Fruit fly (Drosophila melanogaster) whole organism, embryonic: ENCODE measurements around the gene CG2076.

Source experiments
- Bteb2 ChIP-seq: fragments of 200-800 bp; sonication (Bioruptor generic); optimal IDR thresholded peaks from 2 replicates; lab custom pipeline; 2016; ENCODE audit warnings: missing biosample characterization, missing genetic modification characterization
- CG12659 ChIP-seq: fragments of 200-800 bp; sonication (Bioruptor generic); optimal IDR thresholded peaks from 3 replicates; lab custom pipeline; 2017; ENCODE audit warnings: mild to moderate bottlenecking, missing biosample characterization, missing genetic modification reagents, missing genetic modification characterization
- CG13287 ChIP-seq: fragments of 200-800 bp; sonication (Bioruptor generic); IDR thresholded peaks from 2 replicates; pipeline ENCODE4 v1.3.6; 2022; ENCODE audit warnings: missing biosample characterization, missing genetic modification characterization; ENCODE audit not compliant: partially characterized antibody
- CG14441 ChIP-seq: fragments of 200-800 bp; sonication (Bioruptor generic); IDR thresholded peaks from 2 replicates; pipeline ENCODE4 v1.3.6; 2022; ENCODE audit warnings: missing biosample characterization, missing genetic modification characterization
- CG15514 ChIP-seq: fragments of 200-800 bp; sonication (Bioruptor generic); optimal IDR thresholded peaks from 3 replicates; lab custom pipeline; 2017; ENCODE audit warnings: missing biosample characterization, missing genetic modification characterization, mild to moderate bottlenecking, moderate library complexity, missing genetic modification reagents
- CG16813 ChIP-seq: fragments of 200-800 bp; sonication (Bioruptor generic); IDR thresholded peaks from 3 replicates; pipeline ENCODE4 v1.3.6; 2022; ENCODE audit warnings: missing biosample characterization, missing genetic modification characterization; ENCODE audit not compliant: partially characterized antibody
- CG17328 ChIP-seq: fragments of 200-800 bp; sonication (Bioruptor generic); IDR thresholded peaks from 2 replicates; pipeline ENCODE4 v1.3.6; 2022; ENCODE audit warnings: missing biosample characterization, missing genetic modification characterization
- CG17829 ChIP-seq: fragments of 200-800 bp; optimal IDR thresholded peaks from 2 replicates; lab custom pipeline; 2019; ENCODE audit warnings: missing biosample characterization, mild to moderate bottlenecking, missing genetic modification characterization, moderate library complexity
- CG18619 ChIP-seq: fragments of 200-800 bp; sonication (Bioruptor generic); optimal IDR thresholded peaks from 3 replicates; lab custom pipeline; 2017; ENCODE audit warnings: missing biosample characterization, mild to moderate bottlenecking, missing genetic modification characterization
- CG2120 ChIP-seq: fragments of 200-800 bp; sonication (Bioruptor generic); optimal IDR thresholded peaks from 3 replicates; lab custom pipeline; 2016; ENCODE audit warnings: missing biosample characterization, missing genetic modification characterization
- CG2712 ChIP-seq: fragments of 200-800 bp; optimal IDR thresholded peaks from 3 replicates; lab custom pipeline; 2019; ENCODE audit warnings: missing biosample characterization, mild to moderate bottlenecking, missing genetic modification characterization, moderate library complexity
- CG31365 ChIP-seq: fragments of 200-800 bp; sonication (Bioruptor generic); optimal IDR thresholded peaks from 2 replicates; lab custom pipeline; 2018; ENCODE audit warnings: missing biosample characterization, mild to moderate bottlenecking, missing genetic modification characterization
- CG3838 ChIP-seq: fragments of 200-800 bp; sonication (Bioruptor generic); optimal IDR thresholded peaks from 3 replicates; lab custom pipeline; 2016; ENCODE audit warnings: missing biosample characterization, missing genetic modification characterization
- CG3847 ChIP-seq: fragments of 200-800 bp; sonication (Bioruptor generic); IDR thresholded peaks from 2 replicates; pipeline ENCODE4 v1.3.6; 2022; ENCODE audit warnings: missing biosample characterization, missing genetic modification characterization
- CG6654 ChIP-seq: fragments of 200-800 bp; sonication (Bioruptor generic); optimal IDR thresholded peaks from 2 replicates; lab custom pipeline; 2017; ENCODE audit warnings: missing biosample characterization, mild to moderate bottlenecking, missing genetic modification characterization
- CG9932 ChIP-seq: fragments of 200-800 bp; sonication (Bioruptor generic); IDR thresholded peaks from 2 replicates; pipeline ENCODE4 v1.3.6; 2022; ENCODE audit warnings: missing biosample characterization, missing genetic modification characterization
- D19B ChIP-seq: fragments of 200-800 bp; sonication (Bioruptor generic); optimal IDR thresholded peaks from 2 replicates; lab custom pipeline; 2017; ENCODE audit warnings: missing biosample characterization, mild to moderate bottlenecking, missing genetic modification characterization
- Dfd ChIP-seq, 2 experiments: fragments of >200 bp; optimal IDR thresholded peaks; 2 replicates each; lab custom pipeline; 2017; ENCODE audit warnings: missing biosample characterization in 2 of 2, missing genetic modification characterization in 2 of 2
- GATAe ChIP-seq: fragments of 200-800 bp; sonication (Bioruptor generic); conservative IDR thresholded peaks from 2 replicates; pipeline ENCODE4 v1.3.6; 2022; ENCODE audit warnings: missing biosample characterization, missing genetic modification characterization
- HLH54F ChIP-seq: fragments of 200-800 bp; sonication (Bioruptor generic); optimal IDR thresholded peaks from 3 replicates; lab custom pipeline; 2016; ENCODE audit warnings: missing biosample characterization, missing genetic modification characterization
- Hmr ChIP-seq: fragments of 200-800 bp; sonication (Bioruptor generic); optimal IDR thresholded peaks from 3 replicates; lab custom pipeline; 2017; ENCODE audit warnings: mild to moderate bottlenecking, missing biosample characterization, missing genetic modification reagents, missing genetic modification characterization
- Lpt ChIP-seq: fragments of >200 bp; optimal IDR thresholded peaks from 2 replicates; lab custom pipeline; 2018; ENCODE audit warnings: missing biosample characterization, missing genetic modification characterization
- MTF-1 ChIP-seq: fragments of 200-800 bp; sonication (Bioruptor generic); optimal IDR thresholded peaks from 2 replicates; lab custom pipeline; 2018; ENCODE audit warnings: missing biosample characterization, mild to moderate bottlenecking, missing genetic modification characterization, borderline replicate concordance
- Usf ChIP-seq: fragments of 200-800 bp; sonication (Bioruptor generic); optimal IDR thresholded peaks from 2 replicates; lab custom pipeline; 2017; ENCODE audit warnings: missing genotype, missing biosample characterization, missing genetic modification characterization
- bab2 ChIP-seq: fragments of 200-800 bp; sonication (Bioruptor generic); optimal IDR thresholded peaks from 2 replicates; lab custom pipeline; 2016; ENCODE audit warnings: missing biosample characterization, missing genetic modification characterization
- cas ChIP-seq: fragments of 200-800 bp; sonication (Bioruptor generic); IDR thresholded peaks from 2 replicates; pipeline ENCODE4 v1.3.6; 2022; ENCODE audit warnings: missing biosample characterization, missing genetic modification characterization
- dimm ChIP-seq: fragments of 200-800 bp; sonication (Bioruptor generic); IDR thresholded peaks from 2 replicates; pipeline ENCODE4 v1.3.6; 2022; ENCODE audit warnings: missing biosample characterization, missing genetic modification characterization
- fru ChIP-seq: fragments of >200 bp; optimal IDR thresholded peaks from 2 replicates; lab custom pipeline; 2017
- gce ChIP-seq: fragments of 200-800 bp; sonication (Bioruptor generic); IDR thresholded peaks from 3 replicates; pipeline ENCODE4 v1.3.6; 2022; ENCODE audit warnings: missing biosample characterization, missing genetic modification characterization
- hb ChIP-seq: fragments of 200-800 bp; sonication (Bioruptor generic); IDR thresholded peaks from 3 replicates; pipeline ENCODE4 v1.3.6; 2022; ENCODE audit warnings: missing biosample characterization, missing genetic modification characterization; ENCODE audit not compliant: partially characterized antibody
- hth ChIP-seq: fragments of >200 bp; optimal IDR thresholded peaks from 2 replicates; lab custom pipeline; 2017; ENCODE audit warnings: inconsistent platforms
- knrl ChIP-seq: fragments of 200-800 bp; sonication (Bioruptor generic); IDR thresholded peaks from 3 replicates; pipeline ENCODE4 v1.3.6; 2022; ENCODE audit warnings: missing biosample characterization, missing genetic modification characterization; ENCODE audit not compliant: partially characterized antibody
- lmd ChIP-seq: fragments of 200-800 bp; sonication (Bioruptor generic); IDR thresholded peaks from 2 replicates; pipeline ENCODE4 v1.3.6; 2022; ENCODE audit warnings: missing biosample characterization, missing genetic modification characterization
- maf-S ChIP-seq: fragments of 200-800 bp; sonication (Bioruptor generic); optimal IDR thresholded peaks from 2 replicates; lab custom pipeline; 2016; ENCODE audit warnings: missing biosample characterization, missing genetic modification characterization
- mam ChIP-seq: fragments of 200-800 bp; sonication (Bioruptor generic); optimal IDR thresholded peaks from 3 replicates; lab custom pipeline; 2016; ENCODE audit warnings: missing biosample characterization, missing genetic modification characterization
- mirr ChIP-seq: fragments of 200-800 bp; sonication (Bioruptor generic); optimal IDR thresholded peaks from 3 replicates; lab custom pipeline; 2018; ENCODE audit warnings: missing biosample characterization, mild to moderate bottlenecking, missing genetic modification characterization
- nerfin-1 ChIP-seq: fragments of 200-800 bp; sonication (Bioruptor generic); optimal IDR thresholded peaks from 3 replicates; lab custom pipeline; 2019; ENCODE audit warnings: missing biosample characterization, mild to moderate bottlenecking, missing genetic modification characterization, moderate library complexity
- nerfin-2 ChIP-seq: fragments of 200-800 bp; sonication (Bioruptor generic); IDR thresholded peaks from 2 replicates; pipeline ENCODE4 v1.3.6; 2022; ENCODE audit warnings: missing biosample characterization, missing genetic modification characterization; ENCODE audit not compliant: partially characterized antibody
- pnt ChIP-seq: fragments of 200-800 bp; sonication (Bioruptor generic); optimal IDR thresholded peaks from 3 replicates; lab custom pipeline; 2016; ENCODE audit warnings: missing biosample characterization, missing genetic modification characterization
- shn ChIP-seq: fragments of 200-800 bp; sonication (Bioruptor generic); optimal IDR thresholded peaks from 3 replicates; lab custom pipeline; 2016; ENCODE audit warnings: missing biosample characterization, missing genetic modification characterization
- sisA ChIP-seq: fragments of 200-800 bp; sonication (Bioruptor generic); IDR thresholded peaks from 2 replicates; pipeline ENCODE4 v1.3.6; 2022; ENCODE audit warnings: missing biosample characterization, missing genetic modification characterization
- slbo ChIP-seq: fragments of 200-800 bp; sonication (Bioruptor generic); IDR thresholded peaks from 2 replicates; pipeline ENCODE4 v1.3.6; 2022; ENCODE audit warnings: missing biosample characterization, missing genetic modification characterization
- stwl ChIP-seq: fragments of 200-800 bp; sonication (Bioruptor generic); optimal IDR thresholded peaks from 3 replicates; lab custom pipeline; 2018; ENCODE audit warnings: missing biosample characterization, mild to moderate bottlenecking, missing genetic modification characterization, moderate library complexity
- tin ChIP-seq: fragments of 200-800 bp; sonication (Bioruptor generic); optimal IDR thresholded peaks from 3 replicates; lab custom pipeline; 2016; ENCODE audit warnings: missing biosample characterization, missing genetic modification characterization
- tll ChIP-seq, 2 experiments: fragments of 200-800 bp in 1 of 2; fragments of >200 bp in 1 of 2; sonication (Bioruptor generic) in 1 of 2; optimal IDR thresholded peaks; 2 replicates each; lab custom pipeline; 2017 to 2019; ENCODE audit warnings: missing biosample characterization in 2 of 2, missing genetic modification characterization in 2 of 2, mild to moderate bottlenecking in 1 of 2, moderate library complexity in 1 of 2
- tna ChIP-seq: fragments of 200-800 bp; sonication (Bioruptor generic); IDR thresholded peaks from 2 replicates; pipeline ENCODE4 v1.3.6; 2022; ENCODE audit warnings: missing biosample characterization, missing genetic modification characterization; ENCODE audit not compliant: partially characterized antibody
- toy ChIP-seq: fragments of 200-800 bp; sonication (Bioruptor generic); IDR thresholded peaks from 2 replicates; pipeline ENCODE4 v1.3.6; 2022; ENCODE audit warnings: missing biosample characterization, missing genetic modification characterization
- trem ChIP-seq: fragments of 200-800 bp; optimal IDR thresholded peaks from 3 replicates; lab custom pipeline; 2019; ENCODE audit warnings: missing biosample characterization, mild to moderate bottlenecking, missing genetic modification characterization, moderate library complexity

The CG2076 gene

DNA sequence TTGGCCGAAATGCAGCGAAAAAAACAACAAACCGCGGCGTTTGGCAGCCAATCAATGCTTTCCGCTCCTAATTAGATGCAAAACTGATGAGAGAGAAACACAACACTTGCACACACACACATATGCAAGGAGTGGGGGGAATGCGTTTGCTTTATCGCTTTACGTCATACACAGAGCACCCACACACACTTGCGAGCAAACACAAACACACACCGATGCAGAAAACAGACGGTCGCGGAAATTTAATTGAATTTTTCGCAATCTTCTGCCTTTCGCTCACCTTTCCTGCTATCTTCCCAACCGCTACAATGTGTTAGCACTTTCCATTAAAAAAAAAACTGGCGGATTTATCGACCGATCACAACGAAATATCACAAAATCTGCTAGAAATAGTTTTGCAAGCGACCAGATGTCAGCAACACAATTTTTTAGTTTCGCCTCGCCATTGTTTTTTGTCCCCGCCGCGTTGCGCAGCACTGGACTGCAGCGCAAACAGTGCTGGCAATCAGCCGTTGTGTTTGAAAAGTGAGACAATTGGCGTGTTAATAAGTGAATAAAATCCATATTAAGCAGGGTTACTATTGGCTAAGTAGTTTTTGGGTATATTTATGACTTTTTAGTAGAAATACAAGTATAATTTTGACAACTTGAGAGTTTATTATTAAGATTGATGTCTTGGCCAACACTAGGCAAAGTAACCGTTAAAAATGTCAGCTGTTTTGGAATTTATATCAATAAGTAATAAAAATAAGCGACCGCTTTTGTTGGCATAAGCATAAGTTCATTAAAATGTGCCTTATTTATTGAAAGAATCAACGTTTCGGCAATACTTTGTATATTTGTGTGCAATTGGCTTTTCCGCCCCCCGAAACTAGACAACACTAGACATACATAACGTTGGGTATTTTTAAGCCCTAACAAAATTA, 46.8 kb downstream of the CG2076 start, which contains the start of gene Klp10A (continued):
- TF ChIP-seq maf-S (GFP tag; lab: Kevin White, UChicago) = peak; percentile 5
- no peak for TF ChIP-seq gce (GFP tag; lab: Robert Waterston, UW)
- TF ChIP-seq stwl (tag; lab: Kevin White, UChicago) = no peak
- no peak for TF ChIP-seq hb
- TF ChIP-seq CG14441 (GFP tag; lab: Robert Waterston, UW) = no peak
- TF ChIP-seq Dfd (GFP tag; optimal IDR thresholded peaks at IDR 0.05; lab: Kevin White, UChicago) = no peak
- no peak for TF ChIP-seq CG2712 (tag; lab: Kevin White, UChicago)
- TF ChIP-seq toy = no peak
- no peak for TF ChIP-seq D19B (GFP tag; lab: Kevin White, UChicago)
- no peak for TF ChIP-seq mirr
- no peak for TF ChIP-seq Lpt (GFP tag; lab: Kevin White, UChicago)
- no peak for TF ChIP-seq nerfin-2 (GFP tag; lab: Robert Waterston, UW)
- TF ChIP-seq Bteb2 (GFP tag; lab: Kevin White, UChicago) = no peak
- TF ChIP-seq mam = peak; percentile 42
- 0 out of 2 replicates have a peak, but pooled peaks have one; percentile 12 for TF ChIP-seq CG3847 (GFP tag; lab: Robert Waterston, UW)
- no peak for TF ChIP-seq CG17328 (GFP tag; lab: Robert Waterston, UW)
- TF ChIP-seq CG6654 (GFP tag; lab: Kevin White, UChicago) = no peak
- 0 out of 2 replicates have a peak, but pooled peaks have one; percentile 13 for TF ChIP-seq sisA
- peak; percentile 36 for TF ChIP-seq CG2120

DNA sequence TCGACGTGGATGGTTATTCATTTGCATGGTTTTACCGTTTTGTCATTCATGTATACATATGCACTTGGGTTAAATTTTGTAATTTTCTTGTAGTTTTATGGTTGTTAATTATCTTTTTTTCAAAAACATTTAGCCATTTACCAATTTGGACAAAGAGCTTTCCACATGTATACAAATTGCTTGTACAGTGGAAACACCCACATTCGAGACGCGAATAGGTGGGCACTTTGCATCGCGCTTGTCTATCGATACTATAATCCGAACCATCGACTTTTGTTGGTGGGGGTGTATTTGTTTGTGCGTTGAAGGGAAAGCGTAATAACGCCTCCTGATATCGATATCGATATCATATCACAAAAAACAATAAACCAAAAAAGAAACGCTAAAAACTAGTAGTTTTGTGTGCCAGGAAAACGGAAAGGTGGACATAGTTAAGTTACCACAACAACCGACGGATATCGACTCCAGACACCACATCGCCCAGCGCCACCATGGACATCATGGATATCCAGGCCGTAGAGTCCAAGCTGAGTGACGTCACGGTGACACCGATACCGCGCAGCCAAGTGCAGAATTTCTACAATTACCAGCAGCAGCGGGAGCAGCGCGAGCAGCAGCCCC, 47.7 kb downstream of the CG2076 start, which contains the start of gene CDK2AP1:
TSS of gene CDK2AP1 (plus strand) at position 294 of the 621 bp plus-strand sequence.
- TF ChIP-seq CG18619 (GFP tag; lab: Kevin White, UChicago) (no peak), knrl (GFP tag; lab: Robert Waterston, UW) (peak; percentile 71), hth (no peak), cas (GFP tag; lab: Robert Waterston, UW) (no peak), MTF-1 (GFP tag; lab: Kevin White, UChicago) (no peak), CG31365 (tag; lab: Kevin White, UChicago) (no peak), maf-S (GFP tag; lab: Kevin White, UChicago) (peak; percentile 10), CG3838 (GFP tag; lab: Kevin White, UChicago) (no peak), CG16813 (peak; percentile 77), bab2 (peak; percentile 18), dimm (GFP tag; lab: Robert Waterston, UW) (no peak), nerfin-1 (peak; percentile 10), CG9932 (GFP tag; lab: Robert Waterston, UW) (peak; percentile 55; the same call in 1 of the 2 replicates), CG13287 (GFP tag; lab: Robert Waterston, UW) (peak; percentile 75), fru (no peak), CG12659 (peak; percentile 50), HLH54F (peak; percentile 42), shn (GFP tag; lab: Kevin White, UChicago) (peak; percentile 43), GATAe (GFP tag; lab: Robert Waterston, UW) (no peak), tll (GFP tag; optimal IDR thresholded peaks at IDR 0.05; lab: Kevin White, UChicago) (peak in 1 of 2 experiments; percentile 71), lmd (no peak), Hmr (GFP tag; lab: Kevin White, UChicago) (peak; percentile 10), pnt (GFP tag; lab: Kevin White, UChicago) (peak; percentile 50), CG15514 (GFP tag; lab: Kevin White, UChicago) (peak; percentile 68), tin (GFP tag; lab: Kevin White, UChicago) (peak; percentile 27), Usf (GFP tag; lab: Kevin White, UChicago) (no peak), trem (tag; lab: Kevin White, UChicago) (peak; percentile 44), CG17829 (peak; percentile 32), slbo (peak; percentile 55), tna (GFP tag; lab: Robert Waterston, UW) (peak; percentile 81; the same call in 1 of the 2 replicates)
